Fruit fly (Drosophila melanogaster): ENCODE measurements around the gene Fum2.

Gene Fum2

dm6 chrX:6681467-6681866 lies at the start of gene Fum2:
Fum2 (plus strand) TSS chrX:6681767.
- TF ChIP-seq CTCF (optimal IDR thresholded peaks at IDR 0.05), result no peak
- TF ChIP-seq CG8478 (optimal IDR thresholded peaks at IDR 0.05), result no peak

- TF ChIP-seq CG8478 (optimal IDR thresholded peaks at IDR 0.05), result no peak
- no peak for TF ChIP-seq CTCF (optimal IDR thresholded peaks at IDR 0.05)
Observed at dm6 chrX:6631885-6632284, 49.7 kb upstream of the Fum2 start.

- TF ChIP-seq CTCF (optimal IDR thresholded peaks at IDR 0.05) (no peak), CG8478 (optimal IDR thresholded peaks at IDR 0.05) (no peak)
Observed at dm6 chrX:6633659-6634058, 47.9 kb upstream of the Fum2 start, which contains the start of gene CG14443. CG14443 (plus strand) TSS chrX:6633959.

dm6 chrX:6638123-6638522 lies 43.4 kb upstream of the Fum2 start:
- TF ChIP-seq CTCF (optimal IDR thresholded peaks at IDR 0.05) (no peak), CG8478 (optimal IDR thresholded peaks at IDR 0.05) (no peak)

dm6 chrX:6641602-6642001 lies 40.0 kb upstream of the Fum2 start:
- TF ChIP-seq CTCF (optimal IDR thresholded peaks at IDR 0.05), result no peak
- TF ChIP-seq CG8478 (optimal IDR thresholded peaks at IDR 0.05), result no peak

dm6 chrX:6642593-6643257 lies 38.8 kb upstream of the Fum2 start:
- no peak for TF ChIP-seq CG8478 (optimal IDR thresholded peaks at IDR 0.05)
- TF ChIP-seq CTCF (optimal IDR thresholded peaks at IDR 0.05), result no peak

dm6 chrX:6646846-6647245 lies 34.7 kb upstream of the Fum2 start:
- no peak for TF ChIP-seq CG8478 (optimal IDR thresholded peaks at IDR 0.05)
- no peak for TF ChIP-seq CTCF (optimal IDR thresholded peaks at IDR 0.05)

dm6 chrX:6654198-6654831 lies 27.3 kb upstream of the Fum2 start, which contains the start of the genes CG3226 and Cdc7:
CG3226 (minus strand) TSS chrX:6654248.
Cdc7 (plus strand) TSS chrX:6654541.
- TF ChIP-seq CTCF (optimal IDR thresholded peaks at IDR 0.05), result peak in 1 of 2 experiments; percentile 39
- no peak for TF ChIP-seq CG8478 (optimal IDR thresholded peaks at IDR 0.05)

dm6 chrX:6656023-6656594 lies 25.5 kb upstream of the Fum2 start:
- TF ChIP-seq CG8478 (optimal IDR thresholded peaks at IDR 0.05), result no peak
- no peak for TF ChIP-seq CTCF (optimal IDR thresholded peaks at IDR 0.05)

dm6 chrX:6656626-6657558 lies 24.7 kb upstream of the Fum2 start:
- TF ChIP-seq CG8478 (optimal IDR thresholded peaks at IDR 0.05), result no peak

- no peak for TF ChIP-seq CG8478 (optimal IDR thresholded peaks at IDR 0.05)
- no peak for TF ChIP-seq CTCF (optimal IDR thresholded peaks at IDR 0.05)
Observed at dm6 chrX:6659919-6660318, 21.6 kb upstream of the Fum2 start.

dm6 chrX:6661392-6661837 lies 20.2 kb upstream of the Fum2 start, which contains the start of the genes CG3224 and Ctr1A:
CG3224 (minus strand) TSS chrX:6661462.
Ctr1A (plus strand) TSS chrX:6661647.
- TF ChIP-seq CTCF (optimal IDR thresholded peaks at IDR 0.05) (no peak), CG8478 (optimal IDR thresholded peaks at IDR 0.05) (no peak)

- TF ChIP-seq CG8478 (optimal IDR thresholded peaks at IDR 0.05) (no peak), CTCF (optimal IDR thresholded peaks at IDR 0.05) (no peak)
Observed at dm6 chrX:6661880-6662279, 19.7 kb upstream of the Fum2 start.

dm6 chrX:6662378-6662777 lies 19.2 kb upstream of the Fum2 start:
- TF ChIP-seq CTCF (optimal IDR thresholded peaks at IDR 0.05) (no peak), CG8478 (optimal IDR thresholded peaks at IDR 0.05) (no peak)

Measured in S2 (cell line).